Fruit fly (Drosophila melanogaster): Measurements from ENCODE around the gene Nepl14.

DNA sequence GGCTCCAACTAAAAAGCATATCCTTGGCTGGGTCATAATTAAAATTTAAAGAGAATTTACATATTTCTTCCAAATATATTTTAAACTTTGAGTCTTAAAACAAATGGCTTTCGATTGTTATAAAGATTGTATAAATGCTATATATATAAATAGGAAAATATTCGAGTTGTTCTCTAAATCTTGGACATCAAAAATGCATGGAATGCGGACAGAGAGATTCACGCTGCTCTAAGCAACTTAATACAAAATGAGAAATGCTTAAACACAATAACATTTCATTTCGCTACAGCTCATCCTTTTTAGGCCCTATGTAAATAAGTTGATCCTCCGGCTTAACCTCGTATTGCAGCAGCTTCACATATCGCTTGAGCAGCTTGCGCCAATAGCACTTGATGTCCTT, 14.6 kb downstream of the Nepl14 start, which contains the start of gene CG31139:
- no peak for TF ChIP-seq psq (optimal IDR thresholded peaks at IDR 0.05)
- TF ChIP-seq Sin3A (optimal IDR thresholded peaks at IDR 0.05): no peak
- no peak for TF ChIP-seq Myc (optimal IDR thresholded peaks at IDR 0.05)
- TF ChIP-seq insv (optimal IDR thresholded peaks at IDR 0.05): no peak
- no peak for TF ChIP-seq ttk (optimal IDR thresholded peaks at IDR 0.05)
- TF ChIP-seq h (optimal IDR thresholded peaks at IDR 0.05): no peak
